Fruit fly (Drosophila melanogaster) whole organism, wandering third instar larva: Measurements from ENCODE around the gene CG10347.
A peak's percentile ranks its signal among the peaks of the same experiment; 100 is the strongest.

ENCODE experiments used
- Abd-B ChIP-seq: fragments of >200 bp; optimal IDR thresholded peaks from 2 replicates; lab custom pipeline; 2017; ENCODE audit warnings: missing biosample characterization, missing genetic modification characterization
- CG32264 ChIP-seq: fragments of 200-800 bp; sonication (Bioruptor generic); optimal IDR thresholded peaks from 2 replicates; lab custom pipeline; 2016; ENCODE audit warnings: missing biosample characterization, missing genetic modification characterization
- CG9705 ChIP-seq: fragments of 200-800 bp; sonication (Bioruptor generic); optimal IDR thresholded peaks from 2 replicates; lab custom pipeline; 2018; ENCODE audit warnings: missing biosample characterization, mild to moderate bottlenecking, missing genetic modification characterization
- CrebA ChIP-seq: fragments of 200-800 bp; sonication (Bioruptor generic); optimal IDR thresholded peaks from 2 replicates; lab custom pipeline; 2016; ENCODE audit warnings: missing biosample characterization, mild to moderate bottlenecking, missing genetic modification characterization, borderline replicate concordance
- Dif ChIP-seq: fragments of 200-275, 200-300 bp; sonication (Bioruptor generic); optimal IDR thresholded peaks from 2 replicates; lab custom pipeline; 2018; ENCODE audit warnings: missing biosample characterization, missing genetic modification characterization; ENCODE audit not compliant: partially characterized antibody
- GATAd ChIP-seq: sonication (Bioruptor generic); optimal IDR thresholded peaks from 2 replicates; lab custom pipeline; 2016; ENCODE audit warnings: missing biosample characterization, missing genetic modification characterization
- HLH106 ChIP-seq: fragments of 200-800 bp; optimal IDR thresholded peaks from 3 replicates; lab custom pipeline; 2019; ENCODE audit warnings: missing biosample characterization, mild to moderate bottlenecking, missing genetic modification characterization, moderate library complexity
- Hnf4 ChIP-seq: fragments of 200-800 bp; sonication (Bioruptor generic); optimal IDR thresholded peaks from 2 replicates; lab custom pipeline; 2016; ENCODE audit warnings: missing biosample characterization, mild to moderate bottlenecking, missing genetic modification characterization
- Hr78 ChIP-seq: fragments of >200 bp; optimal IDR thresholded peaks from 2 replicates; lab custom pipeline; 2017; ENCODE audit warnings: missing biosample characterization, missing genetic modification characterization
- Hr83 ChIP-seq: fragments of 200-300 bp; sonication (Bioruptor generic); optimal IDR thresholded peaks from 2 replicates; lab custom pipeline; 2016; ENCODE audit warnings: missing biosample characterization, mild to moderate bottlenecking, missing genetic modification characterization, moderate library complexity; ENCODE audit not compliant: poor library complexity, severe bottlenecking
- Jra ChIP-seq: sonication (Bioruptor generic); optimal IDR thresholded peaks from 2 replicates; lab custom pipeline; 2016; ENCODE audit warnings: missing biosample characterization, missing genetic modification characterization
- Mio ChIP-seq: sonication (Bioruptor generic); optimal IDR thresholded peaks from 2 replicates; lab custom pipeline; 2016; ENCODE audit warnings: missing biosample characterization, missing genetic modification characterization
- Myc ChIP-seq: fragments of >200 bp; optimal IDR thresholded peaks from 2 replicates; lab custom pipeline; 2017
- N ChIP-seq: fragments of >200 bp; optimal IDR thresholded peaks from 2 replicates; lab custom pipeline; 2018; ENCODE audit warnings: missing biosample characterization, missing external identifiers, missing genetic modification characterization
- OdsH ChIP-seq: fragments of 200-800 bp; sonication (Bioruptor generic); optimal IDR thresholded peaks from 2 replicates; lab custom pipeline; 2016; ENCODE audit warnings: missing biosample characterization, mild to moderate bottlenecking, missing genetic modification characterization
- Rel ChIP-seq, 2 experiments: fragments of 200-800 bp; sonication (Bioruptor generic) in 1 of 2; optimal IDR thresholded peaks; 2 replicates in 1 of 2; 3 replicates in 1 of 2; lab custom pipeline; 2016 to 2019; ENCODE audit warnings: mild to moderate bottlenecking in 2 of 2, missing biosample characterization in 2 of 2, missing genetic modification characterization in 2 of 2, moderate library complexity in 1 of 2
- Sp1 ChIP-seq: fragments of 200-800 bp; sonication (Bioruptor generic); optimal IDR thresholded peaks from 3 replicates; lab custom pipeline; 2019; ENCODE audit warnings: missing biosample characterization, mild to moderate bottlenecking, missing genetic modification characterization, moderate library complexity
- Vsx2 ChIP-seq: fragments of 200-300, 225-300 bp; sonication (Bioruptor generic); optimal IDR thresholded peaks from 2 replicates; lab custom pipeline; 2018; ENCODE audit warnings: missing biosample characterization, missing genetic modification characterization; ENCODE audit not compliant: partially characterized antibody
- br ChIP-seq: fragments of 200-800 bp; sonication (Bioruptor generic); optimal IDR thresholded peaks from 2 replicates; lab custom pipeline; 2016; ENCODE audit warnings: missing biosample characterization, missing genetic modification characterization
- brk ChIP-seq: fragments of 200-800 bp; sonication (Bioruptor generic); optimal IDR thresholded peaks from 2 replicates; lab custom pipeline; 2016; ENCODE audit warnings: missing biosample characterization, mild to moderate bottlenecking, missing genetic modification characterization
- dl ChIP-seq, 2 experiments: fragments of 175-275, 200-275 bp in 1 of 2; fragments of 200-275 bp in 1 of 2; sonication (Bioruptor generic); optimal IDR thresholded peaks; lab custom pipeline; 2018; ENCODE audit warnings: mild to moderate bottlenecking in 2 of 2, missing biosample characterization in 2 of 2, missing genetic modification characterization in 2 of 2, moderate library complexity in 2 of 2; ENCODE audit not compliant: partially characterized antibody in 2 of 2, insufficient read depth in 1 of 2
- dsf ChIP-seq: sonication (Bioruptor generic); optimal IDR thresholded peaks from 2 replicates; lab custom pipeline; 2016; ENCODE audit warnings: missing biosample characterization, missing genetic modification characterization, borderline replicate concordance
- ey ChIP-seq: fragments of 200-800 bp; sonication (Bioruptor generic); optimal IDR thresholded peaks from 2 replicates; lab custom pipeline; 2016; ENCODE audit warnings: missing biosample characterization, missing genetic modification characterization
- foxo ChIP-seq, 2 experiments: fragments of 200-800 bp; sonication (Bioruptor generic); optimal IDR thresholded peaks; 2 replicates in 1 of 2; 3 replicates in 1 of 2; lab custom pipeline; 2016 to 2017; ENCODE audit warnings: missing biosample characterization in 2 of 2, missing genetic modification characterization in 2 of 2
- fru ChIP-seq: fragments of 200-800 bp; sonication (Bioruptor generic); optimal IDR thresholded peaks from 3 replicates; lab custom pipeline; 2016; ENCODE audit warnings: missing biosample characterization, mild to moderate bottlenecking, missing genetic modification characterization
- h ChIP-seq: fragments of 200-800 bp; sonication (Bioruptor generic); optimal IDR thresholded peaks from 3 replicates; lab custom pipeline; 2016; ENCODE audit warnings: missing biosample characterization, mild to moderate bottlenecking, missing genetic modification characterization
- jim ChIP-seq: fragments of 175-275, 200-325 bp; sonication (Bioruptor generic); optimal IDR thresholded peaks from 2 replicates; lab custom pipeline; 2016; ENCODE audit warnings: missing biosample characterization, mild to moderate bottlenecking, missing genetic modification characterization
- pan ChIP-seq: fragments of >200 bp; optimal IDR thresholded peaks from 2 replicates; lab custom pipeline; 2017
- psq ChIP-seq: fragments of 200-800 bp; sonication (Bioruptor generic); optimal IDR thresholded peaks from 3 replicates; lab custom pipeline; 2017; ENCODE audit warnings: missing biosample characterization, mild to moderate bottlenecking, missing genetic modification characterization, moderate library complexity
- rgr ChIP-seq: fragments of 200-800 bp; sonication (Bioruptor generic); optimal IDR thresholded peaks from 3 replicates; lab custom pipeline; 2016; ENCODE audit warnings: missing biosample characterization, mild to moderate bottlenecking, missing genetic modification characterization
- sage ChIP-seq: fragments of 200-800 bp; sonication (Bioruptor generic); optimal IDR thresholded peaks from 2 replicates; lab custom pipeline; 2016; ENCODE audit warnings: missing biosample characterization, mild to moderate bottlenecking, missing genetic modification characterization
- sv ChIP-seq: fragments of 200-800 bp; sonication (Bioruptor generic); optimal IDR thresholded peaks from 3 replicates; lab custom pipeline; 2016; ENCODE audit warnings: missing biosample characterization, missing genetic modification characterization
- tai ChIP-seq: sonication (Bioruptor generic); optimal IDR thresholded peaks from 2 replicates; lab custom pipeline; 2016; ENCODE audit warnings: missing biosample characterization, missing genetic modification characterization
- usp ChIP-seq: fragments of >200 bp; optimal IDR thresholded peaks from 2 replicates; lab custom pipeline; 2017; ENCODE audit warnings: missing biosample characterization, missing genetic modification characterization
- woc ChIP-seq: sonication (Bioruptor generic); optimal IDR thresholded peaks from 2 replicates; lab custom pipeline; 2016; ENCODE audit warnings: missing biosample characterization, mild to moderate bottlenecking, missing genetic modification characterization

The CG10347 gene

DNA sequence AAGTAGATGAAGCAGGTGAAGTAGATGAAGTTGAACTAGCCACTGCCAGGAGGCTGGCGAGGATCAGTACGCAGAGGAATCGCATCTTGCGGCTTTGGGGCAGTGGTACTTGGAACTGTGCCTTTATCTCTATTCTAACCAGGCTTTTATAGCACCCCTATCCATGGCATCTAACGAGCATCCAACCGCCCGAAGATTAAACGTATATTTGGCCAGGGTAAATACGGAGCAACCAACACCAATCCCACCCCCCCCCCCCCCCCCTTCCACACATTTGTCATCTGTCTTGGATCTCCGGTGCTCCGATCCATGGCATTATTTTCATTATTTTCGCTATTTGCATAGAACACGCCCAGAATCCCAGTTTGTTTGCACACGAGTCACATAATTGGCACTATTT, 16.8 kb downstream of the CG10347 start, which contains the start of gene CG15741:
Gene CG15741, minus strand, starts transcription at position 101 of the 400 bp plus-strand sequence.
- TF ChIP-seq woc (no peak), Sp1 (GFP tag; lab: Kevin White, UChicago) (no peak), Dif (GFP tag; lab: Kevin White, UChicago) (no peak), Hnf4 (GFP tag; lab: Kevin White, UChicago) (no peak), psq (GFP tag; lab: Kevin White, UChicago) (no peak)

DNA sequence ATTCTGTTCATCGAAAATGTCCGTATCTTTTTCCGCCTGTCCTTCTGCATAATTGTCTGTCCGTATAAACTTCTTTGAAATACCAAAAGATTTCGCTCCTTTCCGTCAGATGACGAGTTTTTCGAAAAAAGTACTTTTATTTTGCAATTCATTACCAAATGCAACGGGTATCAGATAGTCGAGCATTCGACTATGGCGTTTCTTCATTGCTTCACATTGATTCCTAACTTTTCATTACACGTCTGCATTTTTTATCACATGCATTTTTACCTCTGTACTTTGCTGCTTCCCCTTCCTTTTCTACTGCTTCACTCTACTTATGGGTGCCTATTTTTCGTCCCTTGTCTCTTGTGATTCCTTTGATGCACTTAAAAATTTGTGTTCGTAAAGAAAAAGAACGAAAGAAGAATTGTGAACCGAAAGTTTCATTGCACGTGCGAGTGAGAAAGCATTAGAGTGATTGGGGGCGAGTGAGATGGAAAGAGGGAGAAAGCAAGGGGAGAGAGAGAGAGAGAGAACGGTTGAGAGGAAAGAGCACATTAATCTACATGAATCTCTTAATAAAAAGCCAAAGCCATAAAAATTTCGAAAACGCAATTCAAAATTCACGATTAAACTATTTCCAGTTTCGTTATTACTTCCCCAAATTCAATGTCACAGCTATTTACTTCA, 26.3 kb downstream of the CG10347 start:
- TF ChIP-seq Sp1 (GFP tag; lab: Kevin White, UChicago) = no peak
- no peak for TF ChIP-seq usp (GFP tag; lab: Kevin White, UChicago)
- TF ChIP-seq br (GFP tag; lab: Kevin White, UChicago) = no peak
- no peak for TF ChIP-seq Rel (GFP tag; optimal IDR thresholded peaks at IDR 0.05; lab: Kevin White, UChicago)
- no peak for TF ChIP-seq Rel (tag; optimal IDR thresholded peaks at IDR 0.05; lab: Kevin White, UChicago)
- no peak for TF ChIP-seq ey (GFP tag; lab: Kevin White, UChicago)
- TF ChIP-seq woc = no peak
- no peak for TF ChIP-seq N (GFP tag; lab: Kevin White, UChicago)
- no peak for TF ChIP-seq Hr78
- TF ChIP-seq sage = no peak

DNA sequence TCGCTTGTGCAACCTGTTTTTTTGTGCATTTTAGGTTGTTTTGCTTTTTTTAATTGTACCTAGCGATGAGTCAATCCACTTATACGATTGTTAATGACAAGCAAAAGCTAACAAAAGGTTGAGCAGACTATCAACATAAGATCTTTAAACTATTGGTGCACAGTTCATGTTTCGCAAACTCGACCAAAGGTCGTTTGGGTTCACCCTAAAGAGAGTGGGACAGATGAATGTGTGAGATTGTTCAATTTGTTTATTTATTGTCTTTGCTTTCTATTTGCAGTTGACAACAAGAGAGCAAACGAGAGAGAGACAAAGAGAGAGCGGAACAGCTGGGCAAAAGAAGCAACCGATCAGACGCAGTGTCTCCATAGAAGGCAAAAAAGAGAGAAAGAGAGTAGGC, 31.7 kb downstream of the CG10347 start:
- TF ChIP-seq HLH106 (tag; lab: Kevin White, UChicago) (peak; percentile 12), tai (GFP tag; lab: Kevin White, UChicago) (no peak), h (GFP tag; lab: Kevin White, UChicago) (peak; percentile 6), Vsx2 (GFP tag; lab: Kevin White, UChicago) (no peak), br (GFP tag; lab: Kevin White, UChicago) (peak; percentile 34), rgr (peak; percentile 7), sv (no peak), Sp1 (GFP tag; lab: Kevin White, UChicago) (peak; percentile 37), Dif (GFP tag; lab: Kevin White, UChicago) (peak; percentile 65), dsf (GFP tag; lab: Kevin White, UChicago) (no peak)
- TF ChIP-seq, all 38 proteins: peak for 6

DNA sequence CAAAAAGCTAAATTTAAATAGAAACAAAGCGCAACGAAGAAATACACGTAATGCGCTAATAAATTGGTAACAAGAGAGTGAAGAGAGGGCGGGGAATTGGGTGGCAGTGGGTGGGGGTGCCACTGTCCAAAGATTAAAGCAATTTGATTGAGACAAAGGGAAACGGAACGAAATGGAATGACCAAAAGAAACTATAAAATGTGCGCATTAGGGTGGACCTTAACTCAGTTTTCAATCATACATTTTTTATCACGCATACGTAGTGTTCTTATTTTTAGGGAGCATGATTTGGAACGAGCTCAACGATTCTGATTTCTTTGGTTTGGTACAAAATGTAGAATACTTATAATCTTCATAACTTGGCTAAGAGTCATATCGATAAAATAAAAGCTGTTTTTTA, 32.8 kb downstream of the CG10347 start:
- TF ChIP-seq foxo (GFP tag; optimal IDR thresholded peaks at IDR 0.05; lab: Kevin White, UChicago) (peak in 1 of 2 experiments; percentile 17), rgr (peak; percentile 5), CG9705 (GFP tag; lab: Kevin White, UChicago) (no peak), Jra (GFP tag; lab: Kevin White, UChicago) (no peak), Rel (GFP tag; optimal IDR thresholded peaks at IDR 0.05; lab: Kevin White, UChicago) (no peak), Rel (tag; optimal IDR thresholded peaks at IDR 0.05; lab: Kevin White, UChicago) (no peak), HLH106 (tag; lab: Kevin White, UChicago) (peak; percentile 19), CrebA (GFP tag; lab: Kevin White, UChicago) (no peak)

DNA sequence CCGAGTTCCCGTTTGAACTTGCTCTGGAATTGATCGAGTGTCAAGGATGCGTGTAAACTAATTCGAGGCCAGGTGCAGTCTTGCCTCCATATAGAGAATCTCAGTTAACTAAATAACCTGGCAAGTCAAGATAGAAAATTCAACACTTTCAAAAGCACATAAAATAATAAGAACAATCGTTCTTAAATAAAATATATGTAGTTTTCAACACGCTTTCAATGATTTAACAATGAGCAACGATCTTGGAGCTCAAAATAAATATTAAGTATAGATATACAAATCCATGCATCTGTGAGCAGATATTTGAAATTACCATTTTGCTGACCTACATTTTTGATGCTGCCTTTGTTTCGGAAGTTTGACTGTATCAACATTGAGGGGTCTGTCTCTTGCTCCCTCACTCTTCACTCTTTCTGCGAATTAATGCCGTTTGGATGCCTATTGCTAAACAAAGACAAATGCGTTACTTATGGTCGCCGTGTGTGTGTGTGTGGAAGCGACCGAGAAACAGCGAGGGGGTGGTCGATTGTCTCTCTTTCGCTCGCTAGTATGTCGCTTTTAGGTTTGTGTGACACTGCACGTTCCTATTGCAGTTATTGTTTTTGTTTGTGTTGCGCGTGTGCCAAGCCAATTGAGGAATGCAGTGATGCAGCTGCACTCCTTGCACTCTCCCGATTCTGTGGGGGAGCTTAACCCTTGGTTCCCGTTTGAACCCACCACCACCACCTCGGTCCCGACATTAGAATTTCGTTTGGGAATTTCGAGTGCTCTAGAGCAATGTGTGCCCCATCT, 34.3 kb downstream of the CG10347 start:
- TF ChIP-seq CG9705 (GFP tag; lab: Kevin White, UChicago) = peak; percentile 16
- peak; percentile 65 for TF ChIP-seq rgr
- no peak for TF ChIP-seq pan (lab: Kevin White, UChicago)
- TF ChIP-seq Jra (GFP tag; lab: Kevin White, UChicago) = no peak
- TF ChIP-seq Rel (GFP tag; optimal IDR thresholded peaks at IDR 0.05; lab: Kevin White, UChicago) = no peak
- no peak for TF ChIP-seq Rel (tag; optimal IDR thresholded peaks at IDR 0.05; lab: Kevin White, UChicago)
- TF ChIP-seq ey (GFP tag; lab: Kevin White, UChicago) = peak; percentile 71
- TF ChIP-seq brk (GFP tag; lab: Kevin White, UChicago) = no peak
- TF ChIP-seq jim = no peak
- TF ChIP-seq OdsH (GFP tag; lab: Kevin White, UChicago) = peak; percentile 53
- peak; percentile 37 for TF ChIP-seq Hnf4 (GFP tag; lab: Kevin White, UChicago)
- TF ChIP-seq CG32264 = no peak
- TF ChIP-seq Abd-B (GFP tag; lab: Kevin White, UChicago) = no peak
- no peak for TF ChIP-seq Hr83 (GFP tag; lab: Kevin White, UChicago)
- no peak for TF ChIP-seq usp (GFP tag; lab: Kevin White, UChicago)
- TF ChIP-seq Hr78 = no peak
- TF ChIP-seq fru = peak; percentile 68
- no peak for TF ChIP-seq sv
- no peak for TF ChIP-seq Mio (GFP tag; lab: Kevin White, UChicago)
- no peak for TF ChIP-seq Dif (GFP tag; lab: Kevin White, UChicago)
- peak; percentile 15 for TF ChIP-seq psq (GFP tag; lab: Kevin White, UChicago)
- peak; percentile 68 for TF ChIP-seq woc
- peak in 1 of 2 experiments; percentile 71 for TF ChIP-seq foxo (GFP tag; optimal IDR thresholded peaks at IDR 0.05; lab: Kevin White, UChicago)
- TF ChIP-seq CrebA (GFP tag; lab: Kevin White, UChicago) = no peak
- TF ChIP-seq dl (GFP tag; optimal IDR thresholded peaks at IDR 0.05; lab: Kevin White, UChicago; ENCODE audit: insufficient read depth in 1 of 2, partially characterized antibody in 2 of 2) = no peak
- no peak for TF ChIP-seq GATAd (GFP tag; lab: Kevin White, UChicago)
- no peak for TF ChIP-seq Myc
